Fruit fly (Drosophila melanogaster): Measurements from ENCODE around the gene Srp72.

Gene Srp72

DNA sequence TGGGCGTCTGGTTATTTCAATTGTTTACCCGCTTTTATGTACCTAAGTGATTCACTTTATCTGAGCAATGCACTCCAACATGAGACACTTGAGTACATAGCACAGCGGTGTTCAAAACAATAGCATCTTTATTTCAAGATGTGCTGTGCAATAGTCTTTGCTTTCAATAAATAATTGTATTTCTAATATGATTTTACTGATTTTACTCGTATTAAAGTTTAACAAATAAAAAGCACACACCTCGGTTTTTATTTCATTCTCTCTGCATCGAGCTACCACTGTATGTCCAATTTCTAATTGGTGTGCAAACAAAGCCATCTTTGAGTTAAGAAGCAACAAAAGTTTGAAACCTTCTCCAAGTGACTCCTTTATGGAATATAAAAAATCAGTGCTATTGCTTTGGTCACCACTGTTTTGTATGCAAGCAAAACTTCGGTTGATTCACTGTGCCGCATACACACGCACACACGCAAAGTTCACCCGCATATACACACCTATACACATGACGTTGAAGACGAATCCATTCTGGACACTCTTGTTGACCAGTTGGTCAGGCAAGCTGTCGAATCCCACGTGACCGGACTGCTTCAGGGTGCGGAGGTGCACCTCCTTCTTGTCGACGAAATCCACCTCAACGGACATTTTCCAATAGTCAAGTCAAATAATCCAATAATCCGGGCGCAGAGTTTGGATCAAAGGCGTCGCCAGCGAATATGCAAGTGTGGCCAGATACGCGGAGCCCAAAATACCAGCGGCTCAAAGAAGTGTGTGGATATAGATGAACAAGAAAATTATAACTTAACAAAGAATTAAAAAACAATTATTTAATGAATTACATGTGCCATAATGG is 656 bp upstream of the Srp72 start, which contains the start of gene Septin2 (continued):
- peak; percentile 38 for TF ChIP-seq CG6683 (GFP tag; optimal IDR thresholded peaks at IDR 0.05)
- peak in 1 of 2 experiments; percentile 83 for TF ChIP-seq Eip74EF (GFP tag; optimal IDR thresholded peaks at IDR 0.05)
- TF ChIP-seq Ets65A (GFP tag), result no peak
- peak; percentile 80 for TF ChIP-seq CG18619 (GFP tag; optimal IDR thresholded peaks at IDR 0.05)
- TF ChIP-seq Doc2 (GFP tag; IDR thresholded peaks at IDR 0.05), result no peak
- no peak for TF ChIP-seq ab (GFP tag; optimal IDR thresholded peaks at IDR 0.05)
- no peak for TF ChIP-seq CG3163 (GFP tag; optimal IDR thresholded peaks at IDR 0.05)
- TF ChIP-seq gem (tag; optimal IDR thresholded peaks at IDR 0.05), result peak; percentile 88
- TF ChIP-seq kni (GFP tag; optimal IDR thresholded peaks at IDR 0.05), result peak; percentile 71
- peak; percentile 88 for TF ChIP-seq cg (GFP tag; optimal IDR thresholded peaks at IDR 0.05)
- TF ChIP-seq fu2 (GFP tag; optimal IDR thresholded peaks at IDR 0.05), result peak; percentile 6
- peak; percentile 30 for TF ChIP-seq jumu (GFP tag; optimal IDR thresholded peaks at IDR 0.05)
- peak; percentile 57; the same call in 1 of the 3 replicates for TF ChIP-seq croc (GFP tag; conservative IDR thresholded peaks at IDR 0.05)
- TF ChIP-seq jing (GFP tag; optimal IDR thresholded peaks at IDR 0.05), result peak; percentile 65
- TF ChIP-seq amos (GFP tag; IDR thresholded peaks at IDR 0.05; ENCODE audit: partially characterized antibody), result no peak; the same call in 1 of the 2 replicates
- TF ChIP-seq seq (GFP tag; IDR thresholded peaks at IDR 0.05), result peak; percentile 62
- no peak for TF ChIP-seq sima (GFP tag; optimal IDR thresholded peaks at IDR 0.05)
- peak; percentile 71 for TF ChIP-seq Chrac-16 (GFP tag; optimal IDR thresholded peaks at IDR 0.05)
- TF ChIP-seq twi (tag; optimal IDR thresholded peaks at IDR 0.05), result peak; percentile 27
- TF ChIP-seq CG2875 (GFP tag; optimal IDR thresholded peaks at IDR 0.05), result peak; percentile 79
- TF ChIP-seq row (GFP tag; IDR thresholded peaks at IDR 0.05), result peak; percentile 70
- TF ChIP-seq yki (optimal IDR thresholded peaks at IDR 0.05), result no peak
- peak; percentile 89 for TF ChIP-seq CG10979 (tag; optimal IDR thresholded peaks at IDR 0.05)
- TF ChIP-seq Fer2 (tag; optimal IDR thresholded peaks at IDR 0.05), result no peak
- peak; percentile 84 for TF ChIP-seq HHEX (GFP tag; optimal IDR thresholded peaks at IDR 0.05)
- peak; percentile 49 for TF ChIP-seq CG15514 (GFP tag; optimal IDR thresholded peaks at IDR 0.05)
- TF ChIP-seq Pdp1 (GFP tag; optimal IDR thresholded peaks at IDR 0.05), result peak; percentile 34 to 50
- no peak; the same call in 2 of the 3 replicates for TF ChIP-seq otp (GFP tag; IDR thresholded peaks at IDR 0.05)
- peak; percentile 59 for TF ChIP-seq HLHmδ (GFP tag; optimal IDR thresholded peaks at IDR 0.05)
- TF ChIP-seq CG6813 (GFP tag; optimal IDR thresholded peaks at IDR 0.05), result peak; percentile 68
- TF ChIP-seq HLH4C (GFP tag; IDR thresholded peaks at IDR 0.05; ENCODE audit: partially characterized antibody), result no peak
- TF ChIP-seq CG17328 (GFP tag; IDR thresholded peaks at IDR 0.05), result peak; percentile 54; the same call in 1 of the 2 replicates
- TF ChIP-seq phol (tag; optimal IDR thresholded peaks at IDR 0.05), result peak; percentile 86
- TF ChIP-seq CG18476 (GFP tag; optimal IDR thresholded peaks at IDR 0.05), result peak; percentile 81
- TF ChIP-seq Hr39 (optimal IDR thresholded peaks at IDR 0.05), result no peak
- peak; percentile 58 for TF ChIP-seq CG33213 (GFP tag; optimal IDR thresholded peaks at IDR 0.05)
- TF ChIP-seq Oaz (GFP tag; IDR thresholded peaks at IDR 0.05), result no peak
- TF ChIP-seq CG10462 (GFP tag; optimal IDR thresholded peaks at IDR 0.05), result peak; percentile 78
- peak; percentile 52; the same call in 1 of the 2 replicates for TF ChIP-seq vvl (GFP tag; IDR thresholded peaks at IDR 0.05)
- peak; percentile 77 for TF ChIP-seq ara (GFP tag; IDR thresholded peaks at IDR 0.05)
- TF ChIP-seq CG16863 (GFP tag; optimal IDR thresholded peaks at IDR 0.05), result peak; percentile 80
- TF ChIP-seq CG31441 (GFP tag; IDR thresholded peaks at IDR 0.05), result peak; percentile 72
- peak; percentile 2 for TF ChIP-seq zen (tag; optimal IDR thresholded peaks at IDR 0.05)
- peak; percentile 61 for TF ChIP-seq CG34422 (GFP tag; IDR thresholded peaks at IDR 0.05)
- no peak for TF ChIP-seq crp (GFP tag; optimal IDR thresholded peaks at IDR 0.05)
- TF ChIP-seq tin (GFP tag; optimal IDR thresholded peaks at IDR 0.05), result peak; percentile 82
- peak; percentile 79 for TF ChIP-seq CG18599 (GFP tag; optimal IDR thresholded peaks at IDR 0.05)
- TF ChIP-seq Ptx1 (GFP tag; IDR thresholded peaks at IDR 0.05), result peak; percentile 66
